Fruit fly (Drosophila melanogaster) whole organism, embryonic: ENCODE measurements around the gene mio.

ENCODE experiments used
- Antp ChIP-seq: fragments of 200-800 bp; sonication (Bioruptor generic); optimal IDR thresholded peaks from 3 replicates; lab custom pipeline; 2016; ENCODE audit warnings: missing biosample characterization, missing genetic modification characterization
- B-H1 ChIP-seq: fragments of 200-800 bp; sonication (Bioruptor generic); IDR thresholded peaks from 3 replicates; pipeline ENCODE4 v1.3.6; 2022; ENCODE audit warnings: missing biosample characterization, missing genetic modification characterization
- C15 ChIP-seq: fragments of 200-800 bp; sonication (Bioruptor generic); IDR thresholded peaks from 3 replicates; pipeline ENCODE4 v1.3.6; 2022; ENCODE audit warnings: missing biosample characterization, missing genetic modification characterization
- CG10147 ChIP-seq: fragments of 200-800 bp; sonication (Bioruptor generic); optimal IDR thresholded peaks from 2 replicates; lab custom pipeline; 2019; ENCODE audit warnings: missing biosample characterization, mild to moderate bottlenecking, missing genetic modification characterization, moderate library complexity
- CG10267 ChIP-seq: fragments of 200-800 bp; sonication (Bioruptor generic); optimal IDR thresholded peaks from 2 replicates; lab custom pipeline; 2018; ENCODE audit warnings: missing biosample characterization, mild to moderate bottlenecking, missing genetic modification characterization, moderate library complexity
- CG12155 ChIP-seq: fragments of 200-800 bp; sonication (Bioruptor generic); optimal IDR thresholded peaks from 3 replicates; lab custom pipeline; 2016; ENCODE audit warnings: missing biosample characterization, missing genetic modification characterization
- CG12236 ChIP-seq: fragments of 200-800 bp; sonication (Bioruptor generic); optimal IDR thresholded peaks from 2 replicates; lab custom pipeline; 2016; ENCODE audit warnings: missing biosample characterization, missing genetic modification characterization
- CG1529 ChIP-seq: fragments of 200-800 bp; sonication (Bioruptor generic); optimal IDR thresholded peaks from 3 replicates; lab custom pipeline; 2018; ENCODE audit warnings: missing biosample characterization, missing genetic modification characterization
- CG16863 ChIP-seq: fragments of 200-800 bp; sonication (Bioruptor generic); optimal IDR thresholded peaks from 3 replicates; lab custom pipeline; 2016; ENCODE audit warnings: missing biosample characterization, missing genetic modification characterization
- CG17829 ChIP-seq: fragments of 200-800 bp; optimal IDR thresholded peaks from 2 replicates; lab custom pipeline; 2019; ENCODE audit warnings: missing biosample characterization, mild to moderate bottlenecking, missing genetic modification characterization, moderate library complexity
- CG1832 ChIP-seq: fragments of 200-800 bp; sonication (Bioruptor generic); optimal IDR thresholded peaks from 2 replicates; lab custom pipeline; 2017; ENCODE audit warnings: missing biosample characterization, mild to moderate bottlenecking, missing genetic modification characterization, inconsistent platforms
- CG7556 ChIP-seq: fragments of 200-800 bp; sonication (Bioruptor generic); optimal IDR thresholded peaks from 2 replicates; lab custom pipeline; 2017; ENCODE audit warnings: missing biosample characterization, mild to moderate bottlenecking, missing genetic modification characterization
- CG7745 ChIP-seq: fragments of 200-800 bp; sonication (Bioruptor generic); optimal IDR thresholded peaks from 2 replicates; lab custom pipeline; 2018; ENCODE audit warnings: missing biosample characterization, mild to moderate bottlenecking, missing genetic modification characterization, moderate library complexity
- CrebB ChIP-seq: fragments of 200-800 bp; sonication (Bioruptor generic); optimal IDR thresholded peaks from 3 replicates; lab custom pipeline; 2018; ENCODE audit warnings: missing biosample characterization, mild to moderate bottlenecking, missing genetic modification characterization
- E2f1 ChIP-seq: fragments of 200-800 bp; sonication (Bioruptor generic); IDR thresholded peaks from 2 replicates; pipeline ENCODE4 v1.3.6; 2022; ENCODE audit warnings: missing biosample characterization, missing genetic modification characterization
- Gsc ChIP-seq: fragments of 200-800 bp; sonication (Bioruptor generic); IDR thresholded peaks from 2 replicates; pipeline ENCODE4 v1.3.6; 2022; ENCODE audit warnings: missing biosample characterization, missing genetic modification characterization
- HLH4C ChIP-seq: fragments of 200-800 bp; sonication (Bioruptor generic); IDR thresholded peaks from 3 replicates; pipeline ENCODE4 v1.3.6; 2022; ENCODE audit warnings: missing biosample characterization, missing genetic modification characterization; ENCODE audit not compliant: partially characterized antibody
- HLH54F ChIP-seq: fragments of 200-800 bp; sonication (Bioruptor generic); optimal IDR thresholded peaks from 3 replicates; lab custom pipeline; 2016; ENCODE audit warnings: missing biosample characterization, missing genetic modification characterization
- Hand ChIP-seq: fragments of 200-800 bp; sonication (Bioruptor generic); optimal IDR thresholded peaks from 2 replicates; lab custom pipeline; 2017; ENCODE audit warnings: mild to moderate bottlenecking, missing biosample characterization, missing genetic modification reagents, missing genetic modification characterization
- Hmx ChIP-seq: fragments of 200-800 bp; sonication (Bioruptor generic); optimal IDR thresholded peaks from 2 replicates; lab custom pipeline; 2016; ENCODE audit warnings: missing biosample characterization, missing genetic modification characterization
- Hr78 ChIP-seq, 2 experiments: fragments of 200-800 bp in 1 of 2; fragments of >200 bp in 1 of 2; sonication (Bioruptor generic) in 1 of 2; optimal IDR thresholded peaks; 2 replicates each; lab custom pipeline; 2017 to 2019; ENCODE audit warnings: missing biosample characterization in 2 of 2, missing genetic modification characterization in 2 of 2, mild to moderate bottlenecking in 1 of 2, moderate library complexity in 1 of 2
- Neu2 ChIP-seq: fragments of 200-800 bp; sonication (Bioruptor generic); optimal IDR thresholded peaks from 3 replicates; lab custom pipeline; 2016; ENCODE audit warnings: missing biosample characterization, missing genetic modification characterization, borderline replicate concordance
- Nf-YB ChIP-seq: fragments of 200-800 bp; sonication (Bioruptor generic); optimal IDR thresholded peaks from 3 replicates; lab custom pipeline; 2019; ENCODE audit warnings: missing biosample characterization, mild to moderate bottlenecking, missing genetic modification characterization, moderate library complexity
- Spps ChIP-seq: fragments of 200-800 bp; sonication (Bioruptor generic); optimal IDR thresholded peaks from 2 replicates; lab custom pipeline; 2018; ENCODE audit warnings: missing biosample characterization, mild to moderate bottlenecking, missing genetic modification characterization
- Taf1 ChIP-seq: fragments of 200-800 bp; sonication (Bioruptor generic); IDR thresholded peaks from 2 replicates; pipeline ENCODE4 v1.3.6; 2022; ENCODE audit warnings: missing biosample characterization, missing genetic modification characterization
- ac ChIP-seq: fragments of 200-800 bp; sonication (Bioruptor generic); optimal IDR thresholded peaks from 3 replicates; lab custom pipeline; 2017; ENCODE audit warnings: missing biosample characterization, mild to moderate bottlenecking, missing genetic modification characterization
- ase ChIP-seq: fragments of 200-800 bp; sonication (Bioruptor generic); IDR thresholded peaks from 3 replicates; pipeline ENCODE4 v1.3.6; 2022; ENCODE audit warnings: missing biosample characterization, missing genetic modification characterization
- bbx ChIP-seq: fragments of 200-800 bp; sonication (Bioruptor generic); IDR thresholded peaks from 2 replicates; pipeline ENCODE4 v1.3.6; 2022; ENCODE audit warnings: missing biosample characterization, missing genetic modification characterization; ENCODE audit not compliant: partially characterized antibody
- br ChIP-seq: fragments of >200 bp; optimal IDR thresholded peaks from 2 replicates; lab custom pipeline; 2017
- cato ChIP-seq: fragments of 200-800 bp; sonication (Bioruptor generic); optimal IDR thresholded peaks from 2 replicates; lab custom pipeline; 2016; ENCODE audit warnings: missing biosample characterization, missing genetic modification characterization, borderline replicate concordance
- chif ChIP-seq, 2 experiments: fragments of 200-800 bp; sonication (Bioruptor generic); optimal IDR thresholded peaks; 3 replicates each; lab custom pipeline; 2016; ENCODE audit warnings: missing biosample characterization in 2 of 2, missing genetic modification characterization in 2 of 2
- crc ChIP-seq: fragments of 200-800 bp; sonication (Bioruptor generic); optimal IDR thresholded peaks from 2 replicates; lab custom pipeline; 2016; ENCODE audit warnings: missing biosample characterization, missing genetic modification characterization
- cwo ChIP-seq: fragments of 200-800 bp; sonication (Bioruptor generic); optimal IDR thresholded peaks from 3 replicates; lab custom pipeline; 2017; ENCODE audit warnings: missing biosample characterization, missing genetic modification characterization, mild to moderate bottlenecking, moderate library complexity, missing genetic modification reagents
- dati ChIP-seq: fragments of 200-800 bp; sonication (Bioruptor generic); IDR thresholded peaks from 2 replicates; pipeline ENCODE4 v1.3.6; 2022; ENCODE audit warnings: missing biosample characterization, missing genetic modification characterization
- dmrt11E ChIP-seq: fragments of 200-800 bp; sonication (Bioruptor generic); optimal IDR thresholded peaks from 3 replicates; lab custom pipeline; 2018; ENCODE audit warnings: missing biosample characterization, mild to moderate bottlenecking, missing genetic modification characterization, moderate library complexity
- ems ChIP-seq: fragments of 200-800 bp; sonication (Bioruptor generic); optimal IDR thresholded peaks from 3 replicates; lab custom pipeline; 2016; ENCODE audit warnings: missing biosample characterization, missing genetic modification characterization
- esg ChIP-seq: fragments of 200-800 bp; sonication (Bioruptor generic); conservative IDR thresholded peaks from 2 replicates; pipeline ENCODE4 v1.3.6; 2022; ENCODE audit warnings: missing biosample characterization, missing genetic modification characterization
- hb ChIP-seq: fragments of 200-800 bp; sonication (Bioruptor generic); IDR thresholded peaks from 3 replicates; pipeline ENCODE4 v1.3.6; 2022; ENCODE audit warnings: missing biosample characterization, missing genetic modification characterization; ENCODE audit not compliant: partially characterized antibody
- her ChIP-seq: fragments of 200-800 bp; sonication (Bioruptor generic); optimal IDR thresholded peaks from 2 replicates; lab custom pipeline; 2016; ENCODE audit warnings: missing biosample characterization, missing genetic modification characterization
- hth ChIP-seq: fragments of >200 bp; optimal IDR thresholded peaks from 2 replicates; lab custom pipeline; 2017; ENCODE audit warnings: inconsistent platforms
- insv ChIP-seq, 2 experiments: fragments of 200-800 bp; sonication (Bioruptor generic); optimal IDR thresholded peaks; 3 replicates each; lab custom pipeline; 2016 to 2018; ENCODE audit warnings: missing biosample characterization in 2 of 2, missing genetic modification characterization in 2 of 2
- lmd ChIP-seq: fragments of 200-800 bp; sonication (Bioruptor generic); IDR thresholded peaks from 2 replicates; pipeline ENCODE4 v1.3.6; 2022; ENCODE audit warnings: missing biosample characterization, missing genetic modification characterization
- nau ChIP-seq: fragments of 200-800 bp; sonication (Bioruptor generic); optimal IDR thresholded peaks from 3 replicates; lab custom pipeline; 2017; ENCODE audit warnings: missing biosample characterization, mild to moderate bottlenecking, missing genetic modification characterization, missing genetic modification reagents
- nerfin-2 ChIP-seq: fragments of 200-800 bp; sonication (Bioruptor generic); IDR thresholded peaks from 2 replicates; pipeline ENCODE4 v1.3.6; 2022; ENCODE audit warnings: missing biosample characterization, missing genetic modification characterization; ENCODE audit not compliant: partially characterized antibody
- pan ChIP-seq, 4 experiments: fragments of >200 bp in 3 of 4; fragments of 200-800 bp in 1 of 4; sonication (Bioruptor generic) in 1 of 4; optimal IDR thresholded peaks in 3 of 4; IDR thresholded peaks in 1 of 4; 2 replicates each; pipeline versions ENCODE4 v1.3.6 to Lab custom; 2017 to 2022; ENCODE audit warnings: missing biosample characterization in 2 of 4, missing genetic modification characterization in 2 of 4, mixed read lengths in 1 of 4
- pho ChIP-seq: fragments of 200-800 bp; sonication (Bioruptor generic); optimal IDR thresholded peaks from 2 replicates; lab custom pipeline; 2016; ENCODE audit warnings: missing biosample characterization, missing genetic modification characterization
- pita ChIP-seq: fragments of 200-800 bp; sonication (Bioruptor generic); optimal IDR thresholded peaks from 2 replicates; lab custom pipeline; 2017; ENCODE audit warnings: missing biosample characterization, mild to moderate bottlenecking, missing genetic modification characterization
- sens ChIP-seq: fragments of 200-800 bp; sonication (Bioruptor generic); peaks from one replicate; lab custom pipeline; 2016; ENCODE audit warnings: missing biosample characterization, missing genetic modification characterization
- stc ChIP-seq: fragments of 200-800 bp; sonication (Bioruptor generic); IDR thresholded peaks from 2 replicates; pipeline ENCODE4 v1.3.6; 2022; ENCODE audit warnings: missing biosample characterization, missing genetic modification characterization
- stwl ChIP-seq: fragments of 200-800 bp; sonication (Bioruptor generic); optimal IDR thresholded peaks from 3 replicates; lab custom pipeline; 2018; ENCODE audit warnings: missing biosample characterization, mild to moderate bottlenecking, missing genetic modification characterization, moderate library complexity
- twi ChIP-seq: fragments of 200-800 bp; optimal IDR thresholded peaks from 2 replicates; lab custom pipeline; 2019; ENCODE audit warnings: missing biosample characterization, mild to moderate bottlenecking, missing genetic modification characterization, moderate library complexity

Gene mio

DNA sequence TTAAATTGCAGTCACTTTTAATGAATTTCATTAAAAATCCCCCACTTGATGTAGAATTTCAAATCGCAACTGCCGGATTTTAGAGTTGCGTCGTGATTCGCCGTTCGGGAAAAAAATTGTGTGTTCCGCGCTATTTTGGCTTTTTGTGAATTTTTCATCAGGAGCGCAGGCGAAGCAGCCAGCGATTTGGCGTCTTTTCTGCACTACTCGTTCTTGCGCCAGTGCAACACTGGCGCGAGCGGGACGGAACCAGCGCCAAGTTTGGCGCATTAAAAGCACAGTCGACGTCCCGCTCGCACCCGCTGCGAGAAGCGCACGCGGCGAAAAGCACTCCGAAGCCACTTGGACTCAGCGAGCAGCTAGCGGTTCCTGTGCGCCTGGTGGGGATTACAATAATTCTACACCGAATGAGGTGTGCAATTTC is 23.7 kb upstream of the mio start (continued):
- TF ChIP-seq sens (GFP tag; lab: Kevin White, UChicago) (peak; percentile 95), insv (GFP tag; optimal IDR thresholded peaks at IDR 0.05; lab: Kevin White, UChicago) (no peak), CG10147 (GFP tag; lab: Kevin White, UChicago) (no peak), Antp (GFP tag; lab: Kevin White, UChicago) (peak; percentile 18), stwl (tag; lab: Kevin White, UChicago) (peak; percentile 67), Gsc (GFP tag; lab: Robert Waterston, UW) (no peak), B-H1 (GFP tag; lab: Robert Waterston, UW) (no peak), HLH4C (GFP tag; lab: Robert Waterston, UW) (no peak), E2f1 (GFP tag; lab: Robert Waterston, UW) (no peak), Spps (no peak), nau (GFP tag; lab: Kevin White, UChicago) (peak; percentile 44), C15 (GFP tag; lab: Robert Waterston, UW) (no peak), Hr78 (GFP tag; optimal IDR thresholded peaks at IDR 0.05; lab: Kevin White, UChicago) (peak in 1 of 2 experiments; percentile 34), dmrt11E (no peak), hb (no peak), CG16863 (GFP tag; lab: Kevin White, UChicago) (no peak), stc (GFP tag; lab: Robert Waterston, UW) (no peak), twi (tag; lab: Kevin White, UChicago) (peak; percentile 26), pan (optimal IDR thresholded peaks at IDR 0.05; lab: Kevin White, UChicago) (no peak), pan (GFP tag; optimal IDR thresholded peaks at IDR 0.05 in 1 of 2, IDR thresholded peaks at IDR 0.05 in 1 of 2) (no peak), her (peak; percentile 99), pho (peak; percentile 26), dati (GFP tag; lab: Robert Waterston, UW) (no peak), ems (GFP tag; lab: Kevin White, UChicago) (peak; percentile 37), Neu2 (GFP tag; lab: Kevin White, UChicago) (no peak), ase (GFP tag; lab: Robert Waterston, UW) (no peak), Taf1 (GFP tag; lab: Robert Waterston, UW) (no peak), CG1529 (peak; percentile 28), CG17829 (tag; lab: Kevin White, UChicago) (peak; percentile 33), CrebB (peak; percentile 81), CG12155 (peak; percentile 89), esg (no peak), ac (GFP tag; lab: Kevin White, UChicago) (no peak), Nf-YB (GFP tag; lab: Kevin White, UChicago) (peak; percentile 73), nerfin-2 (GFP tag; lab: Robert Waterston, UW) (no peak), crc (no peak), CG12236 (no peak), bbx (GFP tag; lab: Robert Waterston, UW) (no peak), CG7745 (tag; lab: Kevin White, UChicago) (no peak), br (lab: Kevin White, UChicago) (no peak), CG1832 (GFP tag; lab: Kevin White, UChicago) (peak; percentile 96), Hmx (no peak), chif (GFP tag; optimal IDR thresholded peaks at IDR 0.05; lab: Kevin White, UChicago) (no peak), Hand (GFP tag; lab: Kevin White, UChicago) (no peak), cwo (GFP tag; lab: Kevin White, UChicago) (peak; percentile 57), hth (lab: Kevin White, UChicago) (no peak), CG7556 (GFP tag; lab: Kevin White, UChicago) (no peak), pita (GFP tag; lab: Kevin White, UChicago) (no peak), cato (GFP tag; lab: Kevin White, UChicago) (no peak), CG10267 (tag; lab: Kevin White, UChicago) (no peak), lmd (GFP tag; lab: Robert Waterston, UW) (no peak), HLH54F (GFP tag; lab: Kevin White, UChicago) (no peak)
